Worm (Caenorhabditis elegans): ENCODE measurements around the gene ZC190.6.

ce11 chrV:8636907-8637306 lies 40.2 kb downstream of the ZC190.6 start, which contains the start of gene grl-12:
- TF ChIP-seq unc-86 (tag; optimal IDR thresholded peaks at IDR 0.05), result no peak
- no peak for TF ChIP-seq nhr-28 (tag; optimal IDR thresholded peaks at IDR 0.05)
- TF ChIP-seq nhr-76 (tag; optimal IDR thresholded peaks at IDR 0.05), result no peak
- no peak for TF ChIP-seq efl-1 (optimal IDR thresholded peaks at IDR 0.05)
- no peak for TF ChIP-seq efl-1 (GFP tag; optimal IDR thresholded peaks at IDR 0.05 in 1 of 2)
- no peak for TF ChIP-seq lin-13 (GFP tag; optimal IDR thresholded peaks at IDR 0.05)
- TF ChIP-seq hpl-2 (GFP tag; optimal IDR thresholded peaks at IDR 0.05), result no peak
- TF ChIP-seq nhr-12 (tag; optimal IDR thresholded peaks at IDR 0.05), result no peak
- TF ChIP-seq lin-39 (tag; optimal IDR thresholded peaks at IDR 0.05), result no peak
- no peak for TF ChIP-seq fos-1 (tag; optimal IDR thresholded peaks at IDR 0.05)
